Worm (Caenorhabditis elegans): ENCODE data around the gene rib-2.

The rib-2 gene

ce11 chrIII:10759050-10760023 lies 16.7 kb downstream of the rib-2 start, which contains the start of gene tasp-1 (continued):
- TF ChIP-seq bed-2 (GFP tag; IDR thresholded peaks at IDR 0.05) (peak; percentile 99), C17E4.6 (GFP tag; IDR thresholded peaks at IDR 0.05) (peak; percentile 100), nfya-1 (tag; optimal IDR thresholded peaks at IDR 0.05; ENCODE audit: borderline replicate concordance, insufficient read depth) (no peak), sdz-38 (tag; optimal IDR thresholded peaks at IDR 0.05) (no peak), xnd-1 (tag; optimal IDR thresholded peaks at IDR 0.05) (peak; percentile 77), K12H6.12 (tag; optimal IDR thresholded peaks at IDR 0.05) (peak; percentile 100), ceh-40 (GFP tag; IDR thresholded peaks at IDR 0.05) (peak; percentile 94), hmg-1.2 (GFP tag; IDR thresholded peaks at IDR 0.05) (peak; percentile 96), snpc-1.1 (tag; optimal IDR thresholded peaks at IDR 0.05; ENCODE audit: insufficient read depth) (peak; percentile 85), dpff-1 (tag; optimal IDR thresholded peaks at IDR 0.05) (peak; percentile 98), egl-18 (GFP tag; IDR thresholded peaks at IDR 0.05) (peak; percentile 100), lsy-27 (tag; optimal IDR thresholded peaks at IDR 0.05; ENCODE audit: borderline replicate concordance, insufficient read depth) (peak; percentile 68), rec-8 (tag; optimal IDR thresholded peaks at IDR 0.05) (peak; percentile 89 to 97), lin-35 (GFP tag; optimal IDR thresholded peaks at IDR 0.05) (peak; percentile 96 to 100 (median 99)), F22D6.2 (tag; optimal IDR thresholded peaks at IDR 0.05) (peak; percentile 96), snpc-4 (GFP tag; optimal IDR thresholded peaks at IDR 0.05) (peak; percentile 90), snpc-4 (tag; optimal IDR thresholded peaks at IDR 0.05) (peak; percentile 93 to 95 (median 93)), egl-44 (GFP tag; IDR thresholded peaks at IDR 0.05) (peak; percentile 99), attf-6 (GFP tag; IDR thresholded peaks at IDR 0.05) (peak; percentile 87), unc-130 (GFP tag; optimal IDR thresholded peaks at IDR 0.05) (peak; percentile 98), pha-4 (tag; optimal IDR thresholded peaks at IDR 0.05) (peak; percentile 99), let-607 (tag; optimal IDR thresholded peaks at IDR 0.05) (peak; percentile 96 to 97), ztf-18 (tag; optimal IDR thresholded peaks at IDR 0.05) (peak; percentile 93), T26A5.8 (tag; optimal IDR thresholded peaks at IDR 0.05) (peak; percentile 90), nfya-2 (GFP tag; IDR thresholded peaks at IDR 0.05) (peak; percentile 96), hlh-12 (tag; optimal IDR thresholded peaks at IDR 0.05) (no peak), D2030.7 (GFP tag; IDR thresholded peaks at IDR 0.05) (peak; percentile 98), rpc-1 (optimal IDR thresholded peaks at IDR 0.05) (peak; percentile 53), rpc-1 (tag; optimal IDR thresholded peaks at IDR 0.05) (peak; percentile 8), mxl-1 (tag; optimal IDR thresholded peaks at IDR 0.05) (peak; percentile 95), madf-10 (tag; optimal IDR thresholded peaks at IDR 0.05) (peak; percentile 98), repo-1 (tag; optimal IDR thresholded peaks at IDR 0.05) (peak; percentile 99), pbrm-1 (GFP tag; IDR thresholded peaks at IDR 0.05) (peak; percentile 100), F55B11.4 (tag; optimal IDR thresholded peaks at IDR 0.05; ENCODE audit: borderline replicate concordance, insufficient read depth) (no peak), attf-3 (GFP tag; conservative IDR thresholded peaks at IDR 0.05) (peak; percentile 89), rcor-1 (GFP tag; IDR thresholded peaks at IDR 0.05) (peak; percentile 99), ceh-91 (GFP tag; IDR thresholded peaks at IDR 0.05) (peak; percentile 99), nhr-120 (GFP tag; IDR thresholded peaks at IDR 0.05) (peak; percentile 97), zfh-2 (GFP tag; conservative IDR thresholded peaks at IDR 0.05) (peak; percentile 100), aptf-2 (GFP tag; conservative IDR thresholded peaks at IDR 0.05) (peak; percentile 94), sea-2 (GFP tag; IDR thresholded peaks at IDR 0.05) (peak; percentile 100), lin-26 (GFP tag; IDR thresholded peaks at IDR 0.05) (peak; percentile 99), nhr-27 (tag; optimal IDR thresholded peaks at IDR 0.05) (peak; percentile 98), ekl-4 (GFP tag; IDR thresholded peaks at IDR 0.05) (peak; percentile 100), ztf-22 (GFP tag; optimal IDR thresholded peaks at IDR 0.05) (peak; percentile 100), snpc-3.4 (tag; optimal IDR thresholded peaks at IDR 0.05) (peak; percentile 95)

All from whole organism, young adult.